Fruit fly (Drosophila melanogaster) whole organism, pupa: ENCODE measurements around the gene S-Lap3.

Source experiments
- CG10348 ChIP-seq: fragments of 200-800 bp; sonication (Bioruptor generic); IDR thresholded peaks from 2 replicates; pipeline ENCODE4 v1.3.6; 2022; ENCODE audit warnings: missing biosample characterization, missing genetic modification characterization
- CG12605 ChIP-seq: fragments of 200-800 bp; sonication (Bioruptor generic); IDR thresholded peaks from 2 replicates; pipeline ENCODE4 v1.3.6; 2022; ENCODE audit warnings: missing biosample characterization, missing genetic modification characterization
- CG13204 ChIP-seq: fragments of 200-800 bp; sonication (Bioruptor generic); optimal IDR thresholded peaks from 2 replicates; lab custom pipeline; 2018; ENCODE audit warnings: missing biosample characterization, mild to moderate bottlenecking, missing genetic modification characterization, moderate library complexity
- CG14655 ChIP-seq: fragments of 200-800 bp; sonication (Bioruptor generic); optimal IDR thresholded peaks from 3 replicates; lab custom pipeline; 2017; ENCODE audit warnings: mild to moderate bottlenecking, missing biosample characterization, missing genetic modification reagents, missing genetic modification characterization
- CG15710 ChIP-seq: fragments of 200-800 bp; sonication (Bioruptor generic); optimal IDR thresholded peaks from 2 replicates; lab custom pipeline; 2018; ENCODE audit warnings: missing biosample characterization, mild to moderate bottlenecking, missing genetic modification characterization, moderate library complexity
- CG17806 ChIP-seq: fragments of 200-800 bp; sonication (Bioruptor generic); optimal IDR thresholded peaks from 2 replicates; lab custom pipeline; 2018; ENCODE audit warnings: missing biosample characterization, mild to moderate bottlenecking, missing genetic modification characterization, moderate library complexity
- CG32121 ChIP-seq: fragments of 200-800 bp; sonication (Bioruptor generic); IDR thresholded peaks from 2 replicates; pipeline ENCODE4 v1.3.6; 2022; ENCODE audit warnings: missing biosample characterization, missing genetic modification characterization
- CG34367 ChIP-seq: fragments of 200-800 bp; sonication (Bioruptor generic); optimal IDR thresholded peaks from 2 replicates; lab custom pipeline; 2018; ENCODE audit warnings: missing biosample characterization, mild to moderate bottlenecking, missing genetic modification characterization
- CG4496 ChIP-seq: fragments of 200-800 bp; sonication (Bioruptor generic); IDR thresholded peaks from 3 replicates; pipeline ENCODE4 v1.3.6; 2022; ENCODE audit warnings: missing biosample characterization, missing genetic modification characterization
- CG8159 ChIP-seq: fragments of 200-800 bp; sonication (Bioruptor generic); optimal IDR thresholded peaks from 3 replicates; lab custom pipeline; 2018; ENCODE audit warnings: missing biosample characterization, mild to moderate bottlenecking, missing genetic modification characterization, moderate library complexity
- CG8301 ChIP-seq: fragments of 200-800 bp; sonication (Bioruptor generic); optimal IDR thresholded peaks from 2 replicates; lab custom pipeline; 2018; ENCODE audit warnings: missing biosample characterization, mild to moderate bottlenecking, missing genetic modification characterization
- CG9948 ChIP-seq: fragments of 200-800 bp; sonication (Bioruptor generic); optimal IDR thresholded peaks from 2 replicates; lab custom pipeline; 2018; ENCODE audit warnings: missing biosample characterization, mild to moderate bottlenecking, missing genetic modification characterization, moderate library complexity
- D1 ChIP-seq: fragments of 200-800 bp; sonication (Bioruptor generic); optimal IDR thresholded peaks from 2 replicates; lab custom pipeline; 2018; ENCODE audit warnings: missing biosample characterization, mild to moderate bottlenecking, missing genetic modification characterization, moderate library complexity
- EcR ChIP-seq: fragments of 200-800 bp; sonication (Bioruptor generic); optimal IDR thresholded peaks from 3 replicates; lab custom pipeline; 2019; ENCODE audit warnings: missing biosample characterization, missing genetic modification characterization, mild to moderate bottlenecking, moderate library complexity, missing genetic modification reagents
- Ets98B ChIP-seq: fragments of 200-800 bp; sonication (Bioruptor generic); IDR thresholded peaks from 2 replicates; pipeline ENCODE4 v1.3.6; 2022; ENCODE audit warnings: missing biosample characterization, missing genetic modification characterization
- Pif1A ChIP-seq: fragments of 200-800 bp; sonication (Bioruptor generic); optimal IDR thresholded peaks from 3 replicates; lab custom pipeline; 2016; ENCODE audit warnings: missing biosample characterization, missing genetic modification characterization
- Pif1B ChIP-seq: fragments of 200-800 bp; sonication (Bioruptor generic); optimal IDR thresholded peaks from 3 replicates; lab custom pipeline; 2016; ENCODE audit warnings: missing biosample characterization, missing genetic modification characterization
- Snoo ChIP-seq: fragments of 200-800 bp; sonication (Bioruptor generic); optimal IDR thresholded peaks from 3 replicates; lab custom pipeline; 2017; ENCODE audit warnings: missing biosample characterization, mild to moderate bottlenecking, missing genetic modification characterization, inconsistent platforms
- fd96Ca ChIP-seq: fragments of 200-800 bp; sonication (Bioruptor generic); IDR thresholded peaks from 3 replicates; pipeline ENCODE4 v1.3.6; 2022; ENCODE audit warnings: missing biosample characterization, missing genetic modification characterization
- gl ChIP-seq: fragments of 200-800 bp; sonication (Bioruptor generic); optimal IDR thresholded peaks from 2 replicates; lab custom pipeline; 2018; ENCODE audit warnings: missing biosample characterization, mild to moderate bottlenecking, missing genetic modification characterization
- rn ChIP-seq: fragments of 200-800 bp; sonication (Bioruptor generic); IDR thresholded peaks from 2 replicates; pipeline ENCODE4 v1.3.6; 2022; ENCODE audit warnings: missing biosample characterization, missing genetic modification characterization

S-Lap3 gene

DNA sequence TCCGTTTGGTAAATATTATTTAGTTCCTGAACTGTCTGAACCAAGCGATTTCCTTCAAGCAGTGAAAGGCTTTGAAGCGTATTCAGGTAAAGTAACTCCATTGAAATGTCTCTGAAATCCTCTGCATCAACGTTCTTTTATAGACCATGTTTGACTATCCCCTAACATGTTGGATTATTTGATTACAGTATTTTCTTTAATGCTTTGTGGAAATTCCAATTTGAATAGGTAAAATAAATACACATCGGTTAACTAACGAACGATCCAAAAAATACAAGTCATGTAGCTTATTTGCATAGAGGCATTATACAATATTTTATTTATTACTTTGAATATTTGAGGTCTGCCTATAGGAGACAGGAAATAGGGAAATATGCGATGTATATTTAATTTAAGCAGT is 33.1 kb upstream of the S-Lap3 start, which contains the start of gene Ir67b:
Gene Ir67b (minus strand): TSS at position 101 of the 400 bp plus-strand sequence.
- TF ChIP-seq CG14655 (GFP tag; lab: Kevin White, UChicago) (no peak), Ets98B (no peak), CG34367 (tag; lab: Kevin White, UChicago) (no peak), CG8301 (tag; lab: Kevin White, UChicago) (no peak)

dm6 chr3L:10434005-10434404 is 31.0 kb upstream of the S-Lap3 start, which contains the start of gene Ir67c:
TSS of gene Ir67c (minus strand) at chr3L:10434105.
- TF ChIP-seq Ets98B (no peak), CG12605 (GFP tag; lab: Robert Waterston, UW) (no peak), CG14655 (GFP tag; lab: Kevin White, UChicago) (peak; percentile 8), gl (tag; lab: Kevin White, UChicago) (no peak), CG8301 (tag; lab: Kevin White, UChicago) (peak; percentile 20)

dm6 chr3L:10439873-10440272 is 25.1 kb upstream of the S-Lap3 start:
- TF ChIP-seq CG13204 (GFP tag; lab: Kevin White, UChicago), result no peak
- TF ChIP-seq gl (tag; lab: Kevin White, UChicago), result no peak
- no peak for TF ChIP-seq CG9948 (tag; lab: Kevin White, UChicago)
- TF ChIP-seq CG4496, result peak; percentile 36; the same call in 1 of the 3 replicates
- TF ChIP-seq Snoo, result no peak
- TF ChIP-seq, all 21 proteins: peak for 1

- TF ChIP-seq CG8159 (tag; lab: Kevin White, UChicago) (no peak), Pif1B (no peak), EcR (GFP tag; lab: Kevin White, UChicago) (no peak), CG34367 (tag; lab: Kevin White, UChicago) (no peak), gl (tag; lab: Kevin White, UChicago) (no peak), CG9948 (tag; lab: Kevin White, UChicago) (no peak), CG13204 (GFP tag; lab: Kevin White, UChicago) (no peak), fd96Ca (GFP tag; lab: Robert Waterston, UW) (no peak), CG32121 (peak; percentile 46; the same call in 1 of the 2 replicates), Pif1A (no peak), CG10348 (no peak), CG8301 (tag; lab: Kevin White, UChicago) (no peak), CG14655 (GFP tag; lab: Kevin White, UChicago) (no peak), CG17806 (tag; lab: Kevin White, UChicago) (no peak), CG15710 (tag; lab: Kevin White, UChicago) (no peak), Ets98B (peak; percentile 37), D1 (tag; lab: Kevin White, UChicago) (no peak), CG12605 (GFP tag; lab: Robert Waterston, UW) (0 out of 2 replicates have a peak, but pooled peaks have one; percentile 22), CG4496 (peak; percentile 53; the same call in 1 of the 3 replicates), Snoo (no peak), rn (GFP tag; lab: Robert Waterston, UW) (no peak)
Observed at dm6 chr3L:10440488-10440887, 24.5 kb upstream of the S-Lap3 start.

dm6 chr3L:10442486-10442885 is 22.5 kb upstream of the S-Lap3 start:
- no peak for TF ChIP-seq EcR (GFP tag; lab: Kevin White, UChicago)
- 0 out of 2 replicates have a peak, but pooled peaks have one; percentile 12 for TF ChIP-seq CG32121
- no peak for TF ChIP-seq Snoo
- TF ChIP-seq, all 21 proteins: peak for 1

- TF ChIP-seq CG9948 (tag; lab: Kevin White, UChicago) (peak; percentile 41), EcR (GFP tag; lab: Kevin White, UChicago) (no peak), CG12605 (GFP tag; lab: Robert Waterston, UW) (no peak), CG8159 (tag; lab: Kevin White, UChicago) (peak; percentile 38), D1 (tag; lab: Kevin White, UChicago) (no peak), CG34367 (tag; lab: Kevin White, UChicago) (peak; percentile 16), Pif1A (no peak), CG8301 (tag; lab: Kevin White, UChicago) (peak; percentile 38), CG4496 (peak; percentile 26; the same call in 1 of the 3 replicates), CG15710 (tag; lab: Kevin White, UChicago) (peak; percentile 47), Snoo (no peak), gl (tag; lab: Kevin White, UChicago) (no peak), CG17806 (tag; lab: Kevin White, UChicago) (peak; percentile 30), rn (GFP tag; lab: Robert Waterston, UW) (0 out of 2 replicates have a peak, but pooled peaks have one; percentile 25), fd96Ca (GFP tag; lab: Robert Waterston, UW) (no peak), CG13204 (GFP tag; lab: Kevin White, UChicago) (no peak), Ets98B (peak; percentile 61), CG14655 (GFP tag; lab: Kevin White, UChicago) (peak; percentile 47), Pif1B (no peak), CG10348 (no peak), CG32121 (0 out of 2 replicates have a peak, but pooled peaks have one; percentile 28)
Observed at dm6 chr3L:10443958-10444357, 21.0 kb upstream of the S-Lap3 start.

DNA sequence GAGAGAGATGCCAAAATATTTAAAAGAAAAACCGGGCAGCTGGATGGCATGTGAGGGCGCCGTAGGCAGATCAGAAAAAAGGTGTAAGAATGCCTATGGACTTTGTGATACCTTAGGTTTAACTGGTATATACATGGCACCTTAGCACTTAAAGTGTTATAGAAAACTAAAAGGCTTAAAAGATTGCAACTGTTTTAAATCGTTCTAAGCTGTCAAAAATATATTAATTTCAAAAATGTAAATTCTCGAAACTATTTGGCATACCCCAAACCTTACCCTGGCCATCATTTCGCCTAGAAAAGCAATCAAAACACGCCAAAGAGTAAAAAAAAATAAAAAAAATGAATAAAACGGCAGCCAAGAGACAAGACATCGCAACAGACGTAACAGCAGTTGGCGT is 18.0 kb upstream of the S-Lap3 start:
- TF ChIP-seq CG12605 (GFP tag; lab: Robert Waterston, UW) (no peak), CG15710 (tag; lab: Kevin White, UChicago) (no peak), rn (GFP tag; lab: Robert Waterston, UW) (no peak), CG14655 (GFP tag; lab: Kevin White, UChicago) (peak; percentile 55), Pif1A (peak; percentile 13), D1 (tag; lab: Kevin White, UChicago) (no peak), gl (tag; lab: Kevin White, UChicago) (no peak), CG8159 (tag; lab: Kevin White, UChicago) (peak; percentile 10), fd96Ca (GFP tag; lab: Robert Waterston, UW) (peak; percentile 64; the same call in 2 of the 3 replicates), CG9948 (tag; lab: Kevin White, UChicago) (peak; percentile 2), CG32121 (peak; percentile 58), Pif1B (no peak), Snoo (no peak), CG34367 (tag; lab: Kevin White, UChicago) (no peak), CG4496 (peak; percentile 51; the same call in 2 of the 3 replicates), CG13204 (GFP tag; lab: Kevin White, UChicago) (no peak), CG8301 (tag; lab: Kevin White, UChicago) (peak; percentile 47), Ets98B (peak; percentile 59), CG10348 (no peak), CG17806 (tag; lab: Kevin White, UChicago) (peak; percentile 13), EcR (GFP tag; lab: Kevin White, UChicago) (no peak)
